Fruit fly (Drosophila melanogaster): Measurements from ENCODE around the gene Msp300.

Gene Msp300

DNA sequence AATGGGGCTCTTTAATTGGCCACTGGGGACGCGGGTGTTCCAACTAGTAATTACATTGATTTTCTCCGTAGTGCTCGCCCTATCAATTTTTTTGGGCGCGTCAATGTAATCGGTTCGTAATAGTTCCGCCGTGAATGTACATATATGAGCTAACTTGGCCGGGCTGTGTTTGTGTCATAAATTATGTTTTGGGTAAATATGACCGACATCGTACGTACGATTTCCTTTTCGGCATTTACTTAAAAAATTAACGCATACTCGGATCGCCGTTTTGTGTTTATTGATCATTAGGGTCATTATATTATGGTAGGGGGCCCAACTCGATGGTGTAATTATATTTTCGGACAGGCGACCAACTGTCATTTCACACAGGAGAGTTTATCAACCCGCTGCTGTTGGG, 96.0 kb downstream of the Msp300 start (continued):
- TF ChIP-seq lola (GFP tag; optimal IDR thresholded peaks at IDR 0.05) = no peak
- TF ChIP-seq ttk (GFP tag; IDR thresholded peaks at IDR 0.05) = no peak
- no peak for TF ChIP-seq D19A (tag; optimal IDR thresholded peaks at IDR 0.05)
- peak; percentile 59 for TF ChIP-seq CG4707 (GFP tag; optimal IDR thresholded peaks at IDR 0.05)
- no peak for TF ChIP-seq Deaf1 (tag; optimal IDR thresholded peaks at IDR 0.05)
- TF ChIP-seq insv (GFP tag; optimal IDR thresholded peaks at IDR 0.05) = no peak
- TF ChIP-seq chinmo (GFP tag; IDR thresholded peaks at IDR 0.05; ENCODE audit: partially characterized antibody) = no peak
- TF ChIP-seq Dfd (GFP tag; optimal IDR thresholded peaks at IDR 0.05) = no peak
- TF ChIP-seq gfzf (GFP tag; optimal IDR thresholded peaks at IDR 0.05) = no peak
- TF ChIP-seq Antp (GFP tag; optimal IDR thresholded peaks at IDR 0.05) = no peak
- no peak for TF ChIP-seq CG3726 (GFP tag; IDR thresholded peaks at IDR 0.05)
- no peak for TF ChIP-seq Bteb2 (GFP tag; optimal IDR thresholded peaks at IDR 0.05)
- TF ChIP-seq wor (GFP tag; IDR thresholded peaks at IDR 0.05) = no peak
- no peak for TF ChIP-seq Abd-B (GFP tag; optimal IDR thresholded peaks at IDR 0.05)
- TF ChIP-seq Hsf (GFP tag; optimal IDR thresholded peaks at IDR 0.05) = no peak
- no peak for TF ChIP-seq Sin3A (optimal IDR thresholded peaks at IDR 0.05)
- TF ChIP-seq CG6854 (GFP tag; optimal IDR thresholded peaks at IDR 0.05) = peak; percentile 59
- TF ChIP-seq Ssrp (tag; optimal IDR thresholded peaks at IDR 0.05) = no peak
- TF ChIP-seq CG18599 (GFP tag; optimal IDR thresholded peaks at IDR 0.05) = no peak
- TF ChIP-seq scrt (GFP tag; optimal IDR thresholded peaks at IDR 0.05) = no peak
- no peak for TF ChIP-seq corto (GFP tag; optimal IDR thresholded peaks at IDR 0.05)
- no peak for TF ChIP-seq CG2116 (GFP tag; optimal IDR thresholded peaks at IDR 0.05)
- TF ChIP-seq seq (GFP tag; IDR thresholded peaks at IDR 0.05) = peak; percentile 67; the same call in 1 of the 2 replicates
- no peak for TF ChIP-seq stwl (tag; optimal IDR thresholded peaks at IDR 0.05)
- TF ChIP-seq amos (GFP tag; IDR thresholded peaks at IDR 0.05; ENCODE audit: partially characterized antibody) = no peak
- peak; percentile 79 for TF ChIP-seq Asciz (GFP tag; optimal IDR thresholded peaks at IDR 0.05)
- no peak for TF ChIP-seq Drgx (GFP tag; IDR thresholded peaks at IDR 0.05)
- TF ChIP-seq CG7357 (GFP tag; IDR thresholded peaks at IDR 0.05) = no peak
- no peak for TF ChIP-seq Myb (GFP tag; optimal IDR thresholded peaks at IDR 0.05)
- no peak for TF ChIP-seq Sry-β (GFP tag; optimal IDR thresholded peaks at IDR 0.05)
- no peak for TF ChIP-seq CG12236 (GFP tag; optimal IDR thresholded peaks at IDR 0.05)
- TF ChIP-seq pho (GFP tag; optimal IDR thresholded peaks at IDR 0.05) = peak; percentile 11
- no peak for TF ChIP-seq CG11696 (GFP tag; IDR thresholded peaks at IDR 0.05)
- TF ChIP-seq CG7372 (GFP tag; IDR thresholded peaks at IDR 0.05) = 0 out of 2 replicates have a peak, but pooled peaks have one; percentile 13
- TF ChIP-seq CG10979 (tag; optimal IDR thresholded peaks at IDR 0.05) = no peak
- TF ChIP-seq phol (tag; optimal IDR thresholded peaks at IDR 0.05) = no peak
- no peak for TF ChIP-seq HmgD (GFP tag; optimal IDR thresholded peaks at IDR 0.05)
- TF ChIP-seq Spps (tag; optimal IDR thresholded peaks at IDR 0.05) = no peak
- TF ChIP-seq Hand (GFP tag; optimal IDR thresholded peaks at IDR 0.05) = no peak
- no peak for TF ChIP-seq Oli (tag; optimal IDR thresholded peaks at IDR 0.05)
- no peak for TF ChIP-seq CG4404 (GFP tag; IDR thresholded peaks at IDR 0.05)
- TF ChIP-seq Pdp1 (GFP tag; optimal IDR thresholded peaks at IDR 0.05) = peak in 1 of 2 experiments; percentile 77
- TF ChIP-seq CG18619 (GFP tag; optimal IDR thresholded peaks at IDR 0.05) = no peak
- no peak for TF ChIP-seq CG1603 (tag; optimal IDR thresholded peaks at IDR 0.05)
- TF ChIP-seq gem (tag; optimal IDR thresholded peaks at IDR 0.05) = no peak
- TF ChIP-seq Rx (GFP tag; IDR thresholded peaks at IDR 0.05) = no peak
- no peak for TF ChIP-seq ato (GFP tag; IDR thresholded peaks at IDR 0.05; ENCODE audit: partially characterized antibody)
- no peak for TF ChIP-seq CG9437 (GFP tag; optimal IDR thresholded peaks at IDR 0.05)
- no peak for TF ChIP-seq CG10209 (GFP tag; optimal IDR thresholded peaks at IDR 0.05)
- no peak for TF ChIP-seq CG8478 (optimal IDR thresholded peaks at IDR 0.05)
- TF ChIP-seq CG10321 (GFP tag; IDR thresholded peaks at IDR 0.05) = no peak

Measured in whole organism, embryonic.